Worm (Caenorhabditis elegans): ENCODE results near the gene F35C11.6.

F35C11.6 gene

DNA sequence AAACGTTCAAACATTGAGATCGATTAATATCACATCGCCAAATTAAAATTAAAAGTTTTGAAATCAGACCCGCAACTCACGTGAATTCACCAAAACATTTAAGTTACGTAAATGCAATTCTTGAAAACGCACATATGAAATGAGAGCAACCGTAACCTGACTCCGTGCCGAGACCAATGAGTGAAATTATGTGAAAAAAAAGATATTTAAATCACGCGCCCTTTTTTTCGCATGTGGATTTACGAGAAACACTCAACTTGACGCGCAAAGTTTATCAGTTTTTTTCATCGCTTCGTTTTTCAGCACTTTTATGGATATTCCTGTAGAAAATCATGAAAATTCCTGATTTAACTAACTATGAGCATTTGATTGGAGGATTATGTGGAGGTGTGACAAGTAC, 17.1 kb upstream of the F35C11.6 start, which contains the start of the genes gei-14 and slc-25A32:
Gene gei-14 (minus strand): TSS at position 175 of the 400 bp plus-strand sequence.
Gene slc-25A32 (plus strand): TSS at position 242 of the 400 bp plus-strand sequence.
- TF ChIP-seq attf-4 (tag; optimal IDR thresholded peaks at IDR 0.05) (no peak), mes-2 (tag; optimal IDR thresholded peaks at IDR 0.05; ENCODE audit: poor library complexity, severe bottlenecking) (peak; percentile 54), nhr-6 (tag; optimal IDR thresholded peaks at IDR 0.05) (peak; percentile 0), lin-13 (GFP tag; optimal IDR thresholded peaks at IDR 0.05) (peak; percentile 45), R02D3.7 (tag; optimal IDR thresholded peaks at IDR 0.05) (peak; percentile 84), ceh-28 (tag; optimal IDR thresholded peaks at IDR 0.05) (no peak), dpl-1 (GFP tag; optimal IDR thresholded peaks at IDR 0.05) (peak; percentile 89), skn-1 (tag; optimal IDR thresholded peaks at IDR 0.05) (no peak), fos-1 (tag; optimal IDR thresholded peaks at IDR 0.05) (no peak), nhr-48 (tag; optimal IDR thresholded peaks at IDR 0.05) (no peak), hlh-30 (tag; optimal IDR thresholded peaks at IDR 0.05; ENCODE audit: insufficient read depth) (peak; percentile 52), dve-1 (tag; optimal IDR thresholded peaks at IDR 0.05; ENCODE audit: insufficient read depth) (no peak), nhr-111 (GFP tag; optimal IDR thresholded peaks at IDR 0.05) (no peak), lsy-2 (tag; optimal IDR thresholded peaks at IDR 0.05) (peak in 1 of 2 experiments; percentile 82), pha-4 (GFP tag; IDR thresholded peaks at IDR 0.05) (no peak), pha-4 (tag; optimal IDR thresholded peaks at IDR 0.05) (peak; percentile 12), F49E8.2 (tag; optimal IDR thresholded peaks at IDR 0.05; ENCODE audit: borderline replicate concordance) (peak; percentile 45), unc-130 (GFP tag; optimal IDR thresholded peaks at IDR 0.05) (peak; percentile 65), lin-38 (GFP tag; IDR thresholded peaks at IDR 0.05) (peak; percentile 57)

DNA sequence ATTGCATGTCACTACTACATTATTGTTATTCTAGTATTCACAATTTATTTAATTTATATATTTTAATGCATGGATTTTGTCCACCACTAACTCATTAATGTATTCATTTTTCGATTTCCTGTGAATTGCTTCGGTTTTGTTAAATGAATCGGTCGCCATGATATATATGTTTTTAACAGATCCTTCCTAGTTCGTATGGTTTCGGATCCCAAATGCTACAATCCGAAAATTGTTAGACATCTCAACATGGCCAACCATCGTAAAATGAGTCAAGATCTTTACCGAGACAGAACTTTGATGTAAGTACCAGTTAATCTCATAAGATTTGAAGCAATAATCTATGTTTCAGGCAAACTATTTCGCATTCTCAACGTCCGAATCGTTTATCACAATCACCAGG, 14.1 kb upstream of the F35C11.6 start:
- TF ChIP-seq unc-62 (GFP tag; optimal IDR thresholded peaks at IDR 0.05 in 1 of 2), result peak in 1 of 2 experiments; percentile 93
- no peak for TF ChIP-seq unc-62 (tag; optimal IDR thresholded peaks at IDR 0.05)
- no peak for TF ChIP-seq zip-11 (GFP tag; IDR thresholded peaks at IDR 0.05)
- TF ChIP-seq lin-38 (GFP tag; IDR thresholded peaks at IDR 0.05), result 0 out of 2 replicates have a peak, but pooled peaks have one; percentile 34

DNA sequence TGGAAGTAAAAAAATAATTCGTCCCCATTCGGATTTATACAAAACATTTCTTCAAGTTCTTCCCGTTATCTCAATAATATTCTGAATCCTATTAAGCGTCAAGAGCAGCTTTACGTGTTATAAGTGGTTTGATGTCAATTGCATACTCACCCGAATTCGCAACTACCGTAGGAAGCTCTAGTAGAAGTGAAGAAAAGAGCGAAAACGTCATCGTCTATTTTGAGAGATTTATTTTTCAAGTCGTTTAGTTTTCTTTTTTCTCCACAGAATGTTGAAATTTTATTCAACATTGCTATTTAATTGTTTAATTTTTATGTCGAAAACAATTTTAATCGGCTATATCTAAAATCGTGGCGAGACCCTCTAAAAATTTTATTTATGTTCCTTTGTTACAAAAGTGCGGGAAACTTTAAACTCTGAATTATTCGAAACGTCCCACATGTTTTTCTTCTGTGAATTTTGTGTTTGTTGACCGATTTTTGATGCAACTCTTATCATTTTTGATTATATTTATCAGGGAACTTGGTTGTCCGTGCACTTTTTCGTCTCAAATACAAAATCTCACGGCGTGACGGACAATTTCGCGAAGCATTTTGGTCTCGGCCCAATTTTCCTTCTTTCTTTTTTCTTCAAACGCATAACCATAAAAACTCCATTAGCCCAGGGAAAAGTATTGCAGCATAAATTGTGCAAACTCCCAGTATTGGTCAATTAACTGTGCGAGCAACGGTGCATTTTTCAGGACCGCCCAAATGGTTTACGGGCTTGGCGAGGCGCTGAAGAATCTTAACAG, 11.1 kb upstream of the F35C11.6 start, which contains the start of gene tdc-1:
Gene tdc-1 (plus strand): TSS at position 743 of the 793 bp plus-strand sequence.
- no peak for TF ChIP-seq ceh-20 (GFP tag; IDR thresholded peaks at IDR 0.05)
- peak; percentile 7 for TF ChIP-seq unc-130 (GFP tag; optimal IDR thresholded peaks at IDR 0.05)
- TF ChIP-seq spr-1 (tag; optimal IDR thresholded peaks at IDR 0.05), result no peak
- peak in 1 of 2 experiments; percentile 80 for TF ChIP-seq unc-62 (GFP tag; optimal IDR thresholded peaks at IDR 0.05 in 1 of 2)
- TF ChIP-seq unc-62 (tag; optimal IDR thresholded peaks at IDR 0.05), result no peak
- TF ChIP-seq zfp-3 (GFP tag; conservative IDR thresholded peaks at IDR 0.05), result no peak
- no peak for TF ChIP-seq mes-2 (tag; optimal IDR thresholded peaks at IDR 0.05; ENCODE audit: poor library complexity, severe bottlenecking)
- no peak for TF ChIP-seq nhr-102 (tag; optimal IDR thresholded peaks at IDR 0.05)
- no peak for TF ChIP-seq hif-1 (tag; optimal IDR thresholded peaks at IDR 0.05)
- no peak for TF ChIP-seq Y5F2A.4 (GFP tag; optimal IDR thresholded peaks at IDR 0.05)
- TF ChIP-seq daf-16 (GFP tag; optimal IDR thresholded peaks at IDR 0.05), result no peak
- peak; percentile 11 for TF ChIP-seq daf-16 (tag; optimal IDR thresholded peaks at IDR 0.05)
- no peak for TF ChIP-seq nhr-6 (tag; optimal IDR thresholded peaks at IDR 0.05)

DNA sequence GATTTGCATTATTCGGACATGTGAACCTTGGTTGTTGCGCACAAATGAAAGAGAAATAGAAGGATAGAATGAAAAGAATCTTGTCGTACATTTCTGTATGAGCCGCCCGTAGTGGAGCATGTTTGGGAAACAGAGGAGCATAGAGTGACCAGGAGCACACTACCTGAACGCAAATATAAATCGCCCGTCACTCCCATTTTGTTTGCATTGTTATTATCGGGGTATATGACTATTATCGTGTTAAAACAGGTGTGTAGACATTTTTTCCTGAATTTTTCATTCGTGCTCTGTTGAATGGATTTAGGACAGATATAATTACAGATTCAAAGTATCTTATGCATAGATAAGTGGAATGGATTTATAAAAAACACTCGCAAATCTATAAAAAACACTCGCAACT, 10.4 kb upstream of the F35C11.6 start, which contains the start of gene K01C8.2:
Gene K01C8.2 (minus strand): TSS at position 101 of the 400 bp plus-strand sequence.
- TF ChIP-seq pha-4 (GFP tag; IDR thresholded peaks at IDR 0.05) (no peak), pha-4 (tag; optimal IDR thresholded peaks at IDR 0.05) (no peak), ces-1 (GFP tag; optimal IDR thresholded peaks at IDR 0.05) (no peak), nhr-77 (tag; optimal IDR thresholded peaks at IDR 0.05) (no peak), hmg-1.1 (GFP tag; IDR thresholded peaks at IDR 0.05) (no peak), daf-19 (GFP tag; conservative IDR thresholded peaks at IDR 0.05) (no peak), T26A8.4 (GFP tag; IDR thresholded peaks at IDR 0.05) (no peak), zfp-2 (tag; optimal IDR thresholded peaks at IDR 0.05) (no peak), F44E2.7 (GFP tag; IDR thresholded peaks at IDR 0.05) (no peak), nhr-6 (tag; optimal IDR thresholded peaks at IDR 0.05) (no peak), ztf-11 (tag; optimal IDR thresholded peaks at IDR 0.05) (no peak), mxl-3 (GFP tag; optimal IDR thresholded peaks at IDR 0.05) (no peak), nhr-28 (tag; optimal IDR thresholded peaks at IDR 0.05) (no peak), cey-2 (tag; optimal IDR thresholded peaks at IDR 0.05; ENCODE audit: borderline replicate concordance, insufficient read depth) (no peak), nhr-48 (tag; optimal IDR thresholded peaks at IDR 0.05) (no peak), lin-15B (tag; optimal IDR thresholded peaks at IDR 0.05) (no peak), dmd-8 (GFP tag; IDR thresholded peaks at IDR 0.05) (no peak), madf-9 (GFP tag; conservative IDR thresholded peaks at IDR 0.05) (no peak)
